Worm (Caenorhabditis elegans) whole organism, late embryonic: Measurements from ENCODE around the gene Y42A5A.1.

Source experiments
- T23F11.4 ChIP-seq: fragments of 200-800 bp; sonication (Bioruptor generic); optimal IDR thresholded peaks from 2 replicates; lab custom pipeline; 2018; ENCODE audit warnings: mild to moderate bottlenecking, missing genetic modification characterization, missing compliant biosample characterization
- Y22D7AL.16 ChIP-seq: sonication (generic microtip); optimal IDR thresholded peaks from 2 replicates; lab custom pipeline; 2016; ENCODE audit warnings: missing genetic modification characterization, missing compliant biosample characterization
- ahr-1 ChIP-seq: sonication (generic microtip); optimal IDR thresholded peaks from 2 replicates; lab custom pipeline; 2016; ENCODE audit warnings: missing genetic modification characterization, missing compliant biosample characterization
- ceh-18 ChIP-seq: sonication (generic microtip); optimal IDR thresholded peaks from 2 replicates; lab custom pipeline; 2016; ENCODE audit warnings: missing genetic modification characterization, missing compliant biosample characterization
- ceh-24 ChIP-seq: sonication (generic microtip); optimal IDR thresholded peaks from 2 replicates; lab custom pipeline; 2016; ENCODE audit warnings: mild to moderate bottlenecking, missing genetic modification characterization, missing compliant biosample characterization
- ceh-30 ChIP-seq: fragments of 150-350 bp; optimal IDR thresholded peaks from 2 replicates; lab custom pipeline; 2014; ENCODE audit warnings: missing biosample characterization, missing genetic modification characterization
- ceh-45 ChIP-seq: fragments of 200-800 bp; sonication (Bioruptor generic); IDR thresholded peaks from 2 replicates; pipeline ENCODE4 v1.3.6; 2022; ENCODE audit warnings: missing genetic modification reagents, missing genetic modification characterization, missing compliant biosample characterization
- ceh-48 ChIP-seq: sonication (generic microtip); optimal IDR thresholded peaks from 2 replicates; lab custom pipeline; 2016; ENCODE audit warnings: missing genetic modification characterization, inconsistent platforms, missing compliant biosample characterization
- ceh-6 ChIP-seq: fragments of 200-800 bp; sonication (Bioruptor generic); optimal IDR thresholded peaks from 2 replicates; lab custom pipeline; 2018; ENCODE audit warnings: mild to moderate bottlenecking, missing genetic modification characterization, missing compliant biosample characterization
- ceh-9 ChIP-seq: sonication (generic microtip); optimal IDR thresholded peaks from 2 replicates; lab custom pipeline; 2016; ENCODE audit warnings: mild to moderate bottlenecking, missing genetic modification characterization, inconsistent platforms, missing compliant biosample characterization
- dmd-4 ChIP-seq: sonication (generic microtip); optimal IDR thresholded peaks from 2 replicates; lab custom pipeline; 2016; ENCODE audit warnings: borderline replicate concordance, missing genetic modification characterization, missing compliant biosample characterization
- elt-2 ChIP-seq: sonication (generic microtip); optimal IDR thresholded peaks from 2 replicates; lab custom pipeline; 2016; ENCODE audit warnings: missing genetic modification reagents, missing genetic modification characterization, missing compliant biosample characterization
- elt-4 ChIP-seq: sonication (generic microtip); optimal IDR thresholded peaks from 2 replicates; lab custom pipeline; 2016; ENCODE audit warnings: missing genetic modification characterization, missing compliant biosample characterization
- ets-4 ChIP-seq: sonication (generic microtip); optimal IDR thresholded peaks from 2 replicates; lab custom pipeline; 2016; ENCODE audit warnings: missing genetic modification characterization, missing compliant biosample characterization
- gmeb-2 ChIP-seq: sonication (generic microtip); optimal IDR thresholded peaks from 2 replicates; lab custom pipeline; 2016; ENCODE audit warnings: missing genetic modification characterization, inconsistent platforms, missing compliant biosample characterization
- hlh-13 ChIP-seq: fragments of 200-800 bp; sonication (Bioruptor generic); optimal IDR thresholded peaks from 2 replicates; lab custom pipeline; 2018; ENCODE audit warnings: mild to moderate bottlenecking, missing genetic modification characterization, missing compliant biosample characterization
- hlh-6 ChIP-seq: sonication (generic microtip); optimal IDR thresholded peaks from 2 replicates; lab custom pipeline; 2016; ENCODE audit warnings: missing genotype, missing genetic modification characterization, missing compliant biosample characterization
- nfya-1 ChIP-seq: sonication (generic microtip); optimal IDR thresholded peaks from 2 replicates; lab custom pipeline; 2017; ENCODE audit warnings: missing genetic modification characterization, mild to moderate bottlenecking, missing compliant biosample characterization, antibody characterized with exemption, moderate library complexity
- nhr-232 ChIP-seq: sonication (generic microtip); optimal IDR thresholded peaks from 2 replicates; lab custom pipeline; 2016; ENCODE audit warnings: missing genetic modification characterization, missing compliant biosample characterization
- odd-2 ChIP-seq: sonication (generic microtip); optimal IDR thresholded peaks from 2 replicates; lab custom pipeline; 2017; ENCODE audit warnings: antibody characterized with exemption, mild to moderate bottlenecking, missing genetic modification characterization, missing compliant biosample characterization
- pag-3 ChIP-seq: sonication (generic microtip); optimal IDR thresholded peaks from 2 replicates; lab custom pipeline; 2016; ENCODE audit warnings: missing compliant biosample characterization, missing genetic modification characterization, borderline replicate concordance
- pat-9 ChIP-seq: fragments of 200-800 bp; sonication (Bioruptor generic); optimal IDR thresholded peaks from 2 replicates; lab custom pipeline; 2018; ENCODE audit warnings: mild to moderate bottlenecking, missing genetic modification characterization, moderate library complexity, missing compliant biosample characterization
- pax-1 ChIP-seq: fragments of 150-350 bp; optimal IDR thresholded peaks from 2 replicates; lab custom pipeline; 2014; ENCODE audit warnings: missing biosample characterization, missing genetic modification characterization
- pha-2 ChIP-seq: sonication (generic microtip); optimal IDR thresholded peaks from 2 replicates; lab custom pipeline; 2017; ENCODE audit warnings: mild to moderate bottlenecking, missing genetic modification characterization, missing compliant biosample characterization
- pha-4 ChIP-seq: fragments of 150-350 bp; optimal IDR thresholded peaks from 2 replicates; lab custom pipeline; 2018; ENCODE audit warnings: missing biosample characterization, missing genetic modification reagents, missing genetic modification characterization
- pqm-1 ChIP-seq: sonication (generic microtip); optimal IDR thresholded peaks from 2 replicates; lab custom pipeline; 2016; ENCODE audit warnings: missing genetic modification characterization, missing compliant biosample characterization
- rnt-1 ChIP-seq: sonication (generic microtip); optimal IDR thresholded peaks from 2 replicates; lab custom pipeline; 2016; ENCODE audit warnings: missing genetic modification characterization, missing compliant biosample characterization
- syd-9 ChIP-seq: sonication (generic microtip); optimal IDR thresholded peaks from 2 replicates; lab custom pipeline; 2016; ENCODE audit warnings: mild to moderate bottlenecking, missing genetic modification characterization, moderate library complexity, missing compliant biosample characterization
- tbx-2 ChIP-seq: sonication (generic microtip); optimal IDR thresholded peaks from 2 replicates; lab custom pipeline; 2016; ENCODE audit warnings: missing genetic modification characterization, missing compliant biosample characterization
- tbx-7 ChIP-seq: sonication (generic microtip); optimal IDR thresholded peaks from 2 replicates; lab custom pipeline; 2016; ENCODE audit warnings: missing genotype, missing genetic modification characterization, missing compliant biosample characterization
- ttx-3 ChIP-seq: sonication (generic microtip); optimal IDR thresholded peaks from 2 replicates; lab custom pipeline; 2016; ENCODE audit warnings: missing genetic modification reagents, missing genetic modification characterization, missing compliant biosample characterization
- unc-3 ChIP-seq, 2 experiments: fragments of 200-800 bp in 1 of 2; sonication (Bioruptor generic) in 1 of 2; sonication (generic microtip) in 1 of 2; conservative IDR thresholded peaks in 1 of 2; optimal IDR thresholded peaks in 1 of 2; 2 replicates each; pipeline versions ENCODE4 v1.3.6 to Lab custom; 2016 to 2022; ENCODE audit warnings: missing compliant biosample characterization in 2 of 2, missing genetic modification characterization in 2 of 2, missing genetic modification reagents in 1 of 2
- unc-42 ChIP-seq: sonication (generic microtip); optimal IDR thresholded peaks from 2 replicates; lab custom pipeline; 2016; ENCODE audit warnings: missing genotype, missing genetic modification characterization, missing compliant biosample characterization
- zip-5 ChIP-seq: sonication (generic microtip); optimal IDR thresholded peaks from 2 replicates; lab custom pipeline; 2016; ENCODE audit warnings: missing genetic modification characterization, missing compliant biosample characterization

Y42A5A.1 gene

ce11 chrV:11083691-11084090, 4.1 kb upstream of the Y42A5A.1 start (continued):
- TF ChIP-seq pha-4 (tag; lab: Kevin White, UChicago) (no peak), ceh-30 (tag; lab: Kevin White, UChicago) (no peak), tbx-2 (peak; percentile 65), T23F11.4 (no peak), odd-2 (tag; lab: Kevin White, UChicago) (no peak), hlh-6 (no peak), dmd-4 (tag; lab: Kevin White, UChicago) (peak; percentile 48), tbx-7 (tag; lab: Kevin White, UChicago) (no peak), nhr-232 (tag; lab: Kevin White, UChicago) (no peak), hlh-13 (GFP tag; lab: Kevin White, UChicago) (no peak), ets-4 (peak; percentile 1), pag-3 (tag; lab: Kevin White, UChicago) (no peak), ceh-24 (tag; lab: Kevin White, UChicago) (no peak), zip-5 (tag; lab: Kevin White, UChicago) (no peak), rnt-1 (peak; percentile 72), ttx-3 (tag; lab: Kevin White, UChicago) (no peak), unc-42 (tag; lab: Kevin White, UChicago) (no peak), unc-3 (GFP tag; conservative IDR thresholded peaks at IDR 0.05; lab: Robert Waterston, UW) (no peak), unc-3 (tag; optimal IDR thresholded peaks at IDR 0.05; lab: Kevin White, UChicago) (no peak), Y22D7AL.16 (tag; lab: Kevin White, UChicago) (no peak), ceh-45 (GFP tag; lab: Robert Waterston, UW) (no peak), syd-9 (tag; lab: Kevin White, UChicago) (no peak), pax-1 (peak; percentile 96), pat-9 (peak; percentile 76), nfya-1 (tag; lab: Kevin White, UChicago) (peak; percentile 74), ahr-1 (tag; lab: Kevin White, UChicago) (no peak)

- peak; percentile 98 for TF ChIP-seq elt-2
- TF ChIP-seq gmeb-2 (tag; lab: Kevin White, UChicago) = no peak
- TF ChIP-seq elt-4 (tag; lab: Kevin White, UChicago) = no peak
These were observed 629 bp upstream of the Y42A5A.1 start for ce11 chrV:11087119-11087518.

DNA sequence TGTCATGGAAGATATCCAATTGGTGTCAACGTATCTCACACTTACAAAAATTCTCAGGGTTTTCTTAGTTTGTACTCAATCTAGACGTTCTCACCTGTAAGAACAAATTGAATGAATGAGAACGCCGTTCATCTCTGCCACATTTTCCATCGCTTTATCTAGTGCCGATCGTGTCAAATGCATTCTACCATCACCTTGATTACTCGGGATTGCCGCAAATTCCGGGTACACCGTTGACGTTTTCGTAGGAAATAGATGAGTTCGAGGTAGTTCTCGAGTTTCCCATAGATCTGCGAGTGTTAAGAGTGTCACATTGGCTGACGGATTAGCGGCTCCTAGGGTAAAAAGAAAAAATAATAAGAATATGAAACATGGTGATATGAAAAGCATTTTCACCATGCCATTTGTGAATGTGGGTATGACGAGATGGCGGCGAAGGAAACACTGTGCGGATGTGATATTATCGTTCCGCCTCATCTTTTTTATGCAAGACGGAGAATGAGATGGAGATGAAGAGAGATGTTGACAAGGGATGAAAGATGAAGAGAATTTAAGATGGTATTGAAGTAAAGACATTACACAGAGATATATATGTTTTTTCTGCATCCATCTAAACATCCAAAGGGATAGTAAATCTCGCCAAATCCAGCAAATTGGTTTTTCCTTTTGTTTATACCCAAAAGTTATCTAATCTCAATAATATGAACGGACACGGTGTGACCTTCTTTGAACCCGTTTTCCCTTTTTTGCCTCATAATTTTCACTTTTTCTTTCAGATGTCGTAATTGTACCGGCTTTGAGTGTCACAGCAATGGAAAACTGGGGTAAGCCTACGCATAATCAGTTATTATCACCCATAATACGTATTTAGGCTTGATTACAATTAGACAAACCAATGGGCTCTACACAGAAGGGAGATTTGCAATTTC, 5.7 kb downstream of the Y42A5A.1 start, which contains the start of gene lact-8:
TSS of gene lact-8 (minus strand) at position 445 of the 929 bp plus-strand sequence.
- peak; percentile 69 for TF ChIP-seq rnt-1
- no peak for TF ChIP-seq ceh-9 (tag; lab: Kevin White, UChicago)

DNA sequence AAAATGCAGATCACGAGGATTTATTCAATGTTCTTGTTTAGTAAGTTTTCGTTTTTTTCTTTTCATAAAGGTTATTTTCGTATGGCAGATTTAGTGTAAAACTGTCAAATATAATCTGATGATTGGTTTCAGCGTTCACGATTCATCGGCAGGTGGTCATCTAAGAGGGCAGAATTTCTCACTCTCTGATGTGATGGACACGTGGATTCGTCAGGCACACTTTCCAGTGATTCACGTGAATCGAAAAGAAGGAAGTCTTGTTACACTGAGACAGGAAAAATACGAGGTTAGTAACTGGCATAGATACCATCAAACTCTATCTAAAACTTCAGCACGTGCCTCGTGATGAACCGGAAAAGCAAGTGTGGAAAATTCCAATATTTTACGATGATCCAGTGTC, 7.0 kb downstream of the Y42A5A.1 start:
- TF ChIP-seq ceh-6 (GFP tag; lab: Kevin White, UChicago) = no peak
- no peak for TF ChIP-seq ceh-48 (tag; lab: Kevin White, UChicago)
- no peak for TF ChIP-seq rnt-1
- TF ChIP-seq pqm-1 = no peak
- no peak for TF ChIP-seq ceh-18
- TF ChIP-seq pha-2 = no peak
- no peak for TF ChIP-seq elt-2
- no peak for TF ChIP-seq Y22D7AL.16 (tag; lab: Kevin White, UChicago)
